Fruit fly (Drosophila melanogaster) whole organism, embryonic: ENCODE measurements around the gene Tlk.
A peak's percentile ranks its signal among the peaks of the same experiment; 100 is the strongest.

Experiments used
- C15 ChIP-seq: fragments of 200-800 bp; sonication (Bioruptor generic); IDR thresholded peaks from 3 replicates; pipeline ENCODE4 v1.3.6; 2022; ENCODE audit warnings: missing biosample characterization, missing genetic modification characterization
- CG10654 ChIP-seq: fragments of 200-800 bp; sonication (Bioruptor generic); optimal IDR thresholded peaks from 2 replicates; lab custom pipeline; 2016; ENCODE audit warnings: missing biosample characterization, missing genetic modification characterization
- CG12769 ChIP-seq: fragments of 200-800 bp; sonication (Bioruptor generic); optimal IDR thresholded peaks from 2 replicates; lab custom pipeline; 2019; ENCODE audit warnings: missing biosample characterization, mild to moderate bottlenecking, missing genetic modification characterization, moderate library complexity
- CG13775 ChIP-seq: fragments of 200-800 bp; sonication (Bioruptor generic); optimal IDR thresholded peaks from 3 replicates; lab custom pipeline; 2017; ENCODE audit warnings: missing biosample characterization, mild to moderate bottlenecking, missing genetic modification characterization
- CG18764 ChIP-seq: fragments of 200-800 bp; sonication (Bioruptor generic); optimal IDR thresholded peaks from 3 replicates; lab custom pipeline; 2016; ENCODE audit warnings: missing biosample characterization, missing genetic modification characterization
- CG2875 ChIP-seq: fragments of 200-800 bp; sonication (Bioruptor generic); optimal IDR thresholded peaks from 2 replicates; lab custom pipeline; 2017; ENCODE audit warnings: missing biosample characterization, mild to moderate bottlenecking, missing genetic modification characterization, missing genetic modification reagents
- CG4424 ChIP-seq: fragments of 200-800 bp; sonication (Bioruptor generic); optimal IDR thresholded peaks from 3 replicates; lab custom pipeline; 2016; ENCODE audit warnings: missing biosample characterization, missing genetic modification characterization
- CG4730 ChIP-seq: fragments of 200-800 bp; sonication (Bioruptor generic); IDR thresholded peaks from 2 replicates; pipeline ENCODE4 v1.3.6; 2022; ENCODE audit warnings: missing biosample characterization, missing genetic modification characterization
- CG5180 ChIP-seq: fragments of 200-800 bp; sonication (Bioruptor generic); optimal IDR thresholded peaks from 3 replicates; lab custom pipeline; 2017; ENCODE audit warnings: missing biosample characterization, missing genetic modification characterization, mild to moderate bottlenecking, moderate library complexity, missing genetic modification reagents
- CG7987 ChIP-seq: fragments of 200-800 bp; sonication (Bioruptor generic); optimal IDR thresholded peaks from 2 replicates; lab custom pipeline; 2018; ENCODE audit warnings: missing biosample characterization, mild to moderate bottlenecking, missing genetic modification characterization, moderate library complexity
- CG8478 ChIP-seq: fragments of >200 bp; optimal IDR thresholded peaks from 2 replicates; lab custom pipeline; 2018
- CrebB ChIP-seq: fragments of 200-800 bp; sonication (Bioruptor generic); optimal IDR thresholded peaks from 3 replicates; lab custom pipeline; 2018; ENCODE audit warnings: missing biosample characterization, mild to moderate bottlenecking, missing genetic modification characterization
- Dll ChIP-seq: fragments of 200-800 bp; sonication (Bioruptor generic); IDR thresholded peaks from 4 replicates; pipeline ENCODE4 v1.3.6; 2022; ENCODE audit warnings: missing biosample characterization, missing genetic modification characterization; ENCODE audit not compliant: partially characterized antibody
- E2f2 ChIP-seq: fragments of 200-800 bp; sonication (Bioruptor generic); IDR thresholded peaks from 2 replicates; pipeline ENCODE4 v1.3.6; 2022; ENCODE audit warnings: missing biosample characterization, missing genetic modification characterization
- Fer3 ChIP-seq: fragments of 200-800 bp; sonication (Bioruptor generic); optimal IDR thresholded peaks from 2 replicates; lab custom pipeline; 2018; ENCODE audit warnings: missing biosample characterization, mild to moderate bottlenecking, missing genetic modification characterization, moderate library complexity
- HHEX ChIP-seq: fragments of 200-800 bp; sonication (Bioruptor generic); optimal IDR thresholded peaks from 3 replicates; lab custom pipeline; 2017; ENCODE audit warnings: missing biosample characterization, mild to moderate bottlenecking, missing genetic modification characterization, missing genetic modification reagents
- HmgD ChIP-seq: fragments of 200-800 bp; sonication (Bioruptor generic); optimal IDR thresholded peaks from 3 replicates; lab custom pipeline; 2016; ENCODE audit warnings: missing biosample characterization, missing genetic modification characterization
- HmgZ ChIP-seq: fragments of 200-800 bp; sonication (Bioruptor generic); optimal IDR thresholded peaks from 2 replicates; lab custom pipeline; 2018; ENCODE audit warnings: missing biosample characterization, mild to moderate bottlenecking, missing genetic modification characterization
- Hr3 ChIP-seq: fragments of 200-800 bp; sonication (Bioruptor generic); optimal IDR thresholded peaks from 3 replicates; lab custom pipeline; 2016; ENCODE audit warnings: missing biosample characterization, missing genetic modification characterization
- Hr39 ChIP-seq: fragments of >200 bp; optimal IDR thresholded peaks from 2 replicates; lab custom pipeline; 2017
- Hr78 ChIP-seq, 2 experiments: fragments of 200-800 bp in 1 of 2; fragments of >200 bp in 1 of 2; sonication (Bioruptor generic) in 1 of 2; optimal IDR thresholded peaks; 2 replicates each; lab custom pipeline; 2017 to 2019; ENCODE audit warnings: missing biosample characterization in 2 of 2, missing genetic modification characterization in 2 of 2, mild to moderate bottlenecking in 1 of 2, moderate library complexity in 1 of 2
- Hsf ChIP-seq: fragments of 200-800 bp; sonication (Bioruptor generic); optimal IDR thresholded peaks from 3 replicates; lab custom pipeline; 2016; ENCODE audit warnings: missing biosample characterization, missing genetic modification characterization
- Nf-YA ChIP-seq: fragments of 200-800 bp; sonication (Bioruptor generic); IDR thresholded peaks from 2 replicates; pipeline ENCODE4 v1.3.6; 2022; ENCODE audit warnings: missing biosample characterization, missing genetic modification characterization
- NfI ChIP-seq: fragments of 200-800 bp; sonication (Bioruptor generic); optimal IDR thresholded peaks from 3 replicates; lab custom pipeline; 2018; ENCODE audit warnings: missing biosample characterization, mild to moderate bottlenecking, missing genetic modification characterization, moderate library complexity
- Oaz ChIP-seq: fragments of 200-800 bp; sonication (Bioruptor generic); IDR thresholded peaks from 2 replicates; pipeline ENCODE4 v1.3.6; 2022; ENCODE audit warnings: missing biosample characterization, missing genetic modification characterization
- Sry-β ChIP-seq: fragments of 200-800 bp; sonication (Bioruptor generic); optimal IDR thresholded peaks from 2 replicates; lab custom pipeline; 2018; ENCODE audit warnings: missing biosample characterization, mild to moderate bottlenecking, missing genetic modification characterization, moderate library complexity
- Sry-δ ChIP-seq: fragments of 200-800 bp; sonication (Bioruptor generic); optimal IDR thresholded peaks from 2 replicates; lab custom pipeline; 2016; ENCODE audit warnings: missing biosample characterization, missing genetic modification characterization
- cad ChIP-seq: fragments of >200 bp; optimal IDR thresholded peaks from 2 replicates; lab custom pipeline; 2017; ENCODE audit warnings: missing biosample characterization, missing genetic modification characterization
- cato ChIP-seq: fragments of 200-800 bp; sonication (Bioruptor generic); optimal IDR thresholded peaks from 2 replicates; lab custom pipeline; 2016; ENCODE audit warnings: missing biosample characterization, missing genetic modification characterization, borderline replicate concordance
- cg ChIP-seq: fragments of 200-800 bp; sonication (Bioruptor generic); optimal IDR thresholded peaks from 3 replicates; lab custom pipeline; 2019; ENCODE audit warnings: missing biosample characterization, mild to moderate bottlenecking, missing genetic modification characterization, moderate library complexity
- crol ChIP-seq: fragments of 200-800 bp; sonication (Bioruptor generic); IDR thresholded peaks from 2 replicates; pipeline ENCODE4 v1.3.6; 2022; ENCODE audit warnings: missing biosample characterization, missing genetic modification characterization
- dati ChIP-seq: fragments of 200-800 bp; sonication (Bioruptor generic); IDR thresholded peaks from 2 replicates; pipeline ENCODE4 v1.3.6; 2022; ENCODE audit warnings: missing biosample characterization, missing genetic modification characterization
- dimm ChIP-seq: fragments of 200-800 bp; sonication (Bioruptor generic); IDR thresholded peaks from 2 replicates; pipeline ENCODE4 v1.3.6; 2022; ENCODE audit warnings: missing biosample characterization, missing genetic modification characterization
- ewg ChIP-seq: fragments of 200-800 bp; sonication (Bioruptor generic); optimal IDR thresholded peaks from 3 replicates; lab custom pipeline; 2017; ENCODE audit warnings: mild to moderate bottlenecking, missing biosample characterization, missing genetic modification reagents, missing genetic modification characterization
- eyg ChIP-seq: fragments of 200-800 bp; sonication (Bioruptor generic); optimal IDR thresholded peaks from 3 replicates; lab custom pipeline; 2016; ENCODE audit warnings: missing biosample characterization, missing genetic modification characterization
- fd96Cb ChIP-seq: fragments of 200-800 bp; sonication (Bioruptor generic); optimal IDR thresholded peaks from 2 replicates; lab custom pipeline; 2018; ENCODE audit warnings: missing biosample characterization, mild to moderate bottlenecking, missing genetic modification characterization, moderate library complexity
- fru ChIP-seq: fragments of >200 bp; optimal IDR thresholded peaks from 2 replicates; lab custom pipeline; 2017
- fu2 ChIP-seq: fragments of 200-800 bp; sonication (Bioruptor generic); optimal IDR thresholded peaks from 2 replicates; lab custom pipeline; 2016; ENCODE audit warnings: missing biosample characterization, missing genetic modification characterization
- gcm2 ChIP-seq: fragments of 200-800 bp; sonication (Bioruptor generic); optimal IDR thresholded peaks from 2 replicates; lab custom pipeline; 2016; ENCODE audit warnings: missing biosample characterization, missing genetic modification characterization
- grau ChIP-seq: fragments of 200-800 bp; optimal IDR thresholded peaks from 3 replicates; lab custom pipeline; 2019; ENCODE audit warnings: missing biosample characterization, mild to moderate bottlenecking, missing genetic modification characterization, moderate library complexity
- ham ChIP-seq: fragments of 200-800 bp; sonication (Bioruptor generic); IDR thresholded peaks from 2 replicates; pipeline ENCODE4 v1.3.6; 2022; ENCODE audit warnings: missing biosample characterization, missing genetic modification characterization
- her ChIP-seq: fragments of 200-800 bp; sonication (Bioruptor generic); optimal IDR thresholded peaks from 2 replicates; lab custom pipeline; 2016; ENCODE audit warnings: missing biosample characterization, missing genetic modification characterization
- inv ChIP-seq: fragments of 200-800 bp; sonication (Bioruptor generic); IDR thresholded peaks from 2 replicates; pipeline ENCODE4 v1.3.6; 2022; ENCODE audit warnings: missing biosample characterization, missing genetic modification characterization; ENCODE audit not compliant: partially characterized antibody
- kni ChIP-seq: fragments of 200-800 bp; sonication (Bioruptor generic); optimal IDR thresholded peaks from 3 replicates; lab custom pipeline; 2017; ENCODE audit warnings: mild to moderate bottlenecking, missing biosample characterization, missing genetic modification reagents, missing genetic modification characterization
- lov ChIP-seq, 2 experiments: fragments of 200-800 bp in 1 of 2; fragments of >200 bp in 1 of 2; sonication (Bioruptor generic) in 1 of 2; IDR thresholded peaks in 1 of 2; optimal IDR thresholded peaks in 1 of 2; 2 replicates in 1 of 2; 3 replicates in 1 of 2; pipeline versions ENCODE4 v1.3.6 to Lab custom; 2017 to 2022; ENCODE audit warnings: missing biosample characterization in 1 of 2, missing genetic modification characterization in 1 of 2
- p53 ChIP-seq: fragments of 200-800 bp; sonication (Bioruptor generic); optimal IDR thresholded peaks from 2 replicates; lab custom pipeline; 2016; ENCODE audit warnings: missing biosample characterization, missing genetic modification characterization
- pzg ChIP-seq: fragments of 200-800 bp; sonication (Bioruptor generic); optimal IDR thresholded peaks from 3 replicates; lab custom pipeline; 2018; ENCODE audit warnings: missing biosample characterization, mild to moderate bottlenecking, missing genetic modification characterization, moderate library complexity
- repo ChIP-seq: fragments of 200-800 bp; sonication (Bioruptor generic); optimal IDR thresholded peaks from 2 replicates; lab custom pipeline; 2016; ENCODE audit warnings: missing biosample characterization, missing genetic modification characterization
- schlank ChIP-seq: fragments of 200-800 bp; sonication (Bioruptor generic); optimal IDR thresholded peaks from 2 replicates; lab custom pipeline; 2018; ENCODE audit warnings: missing biosample characterization, mild to moderate bottlenecking, missing genetic modification characterization
- scrt ChIP-seq: fragments of 200-800 bp; sonication (Bioruptor generic); optimal IDR thresholded peaks from 2 replicates; lab custom pipeline; 2018; ENCODE audit warnings: missing biosample characterization, mild to moderate bottlenecking, missing genetic modification characterization, moderate library complexity
- stc ChIP-seq: fragments of 200-800 bp; sonication (Bioruptor generic); IDR thresholded peaks from 2 replicates; pipeline ENCODE4 v1.3.6; 2022; ENCODE audit warnings: missing biosample characterization, missing genetic modification characterization
- wdn ChIP-seq: fragments of 200-800 bp; sonication (Bioruptor generic); IDR thresholded peaks from 2 replicates; pipeline ENCODE4 v1.3.6; 2022; ENCODE audit warnings: missing biosample characterization, missing genetic modification characterization
- zfh2 ChIP-seq: fragments of 200-800 bp; sonication (Bioruptor generic); optimal IDR thresholded peaks from 2 replicates; lab custom pipeline; 2016; ENCODE audit warnings: missing biosample characterization, missing genetic modification characterization

The Tlk gene

dm6 chrX:3722209-3722608 lies 2.4 kb downstream of the Tlk start (continued):
- TF ChIP-seq dimm (no peak), HmgD (GFP tag; lab: Kevin White, UChicago) (no peak), dati (GFP tag; lab: Robert Waterston, UW) (no peak), gcm2 (no peak), cato (GFP tag; lab: Kevin White, UChicago) (no peak), cg (GFP tag; lab: Kevin White, UChicago) (no peak), grau (peak; percentile 0), crol (GFP tag; lab: Robert Waterston, UW) (no peak), cad (GFP tag; lab: Kevin White, UChicago) (no peak), schlank (tag; lab: Kevin White, UChicago) (no peak), fru (no peak), NfI (GFP tag; lab: Kevin White, UChicago) (no peak), CrebB (no peak), lov (optimal IDR thresholded peaks at IDR 0.05; lab: Kevin White, UChicago) (no peak), lov (GFP tag; IDR thresholded peaks at IDR 0.05; lab: Robert Waterston, UW) (no peak), kni (GFP tag; lab: Kevin White, UChicago) (no peak), ewg (GFP tag; lab: Kevin White, UChicago) (no peak), CG5180 (GFP tag; lab: Kevin White, UChicago) (no peak), CG18764 (no peak), CG4424 (no peak), scrt (no peak), CG4730 (GFP tag; lab: Robert Waterston, UW) (no peak), Hr78 (GFP tag; optimal IDR thresholded peaks at IDR 0.05; lab: Kevin White, UChicago) (no peak), HHEX (GFP tag; lab: Kevin White, UChicago) (no peak), her (no peak), Nf-YA (no peak), p53 (GFP tag; lab: Kevin White, UChicago) (no peak), Hr39 (no peak), Hsf (GFP tag; lab: Kevin White, UChicago) (no peak), Fer3 (no peak), fu2 (no peak), CG8478 (lab: Kevin White, UChicago) (no peak), Oaz (GFP tag; lab: Robert Waterston, UW) (no peak), zfh2 (GFP tag; lab: Kevin White, UChicago) (no peak), stc (GFP tag; lab: Robert Waterston, UW) (peak; percentile 47; the same call in 1 of the 2 replicates), CG7987 (GFP tag; lab: Kevin White, UChicago) (no peak), CG13775 (GFP tag; lab: Kevin White, UChicago) (no peak), wdn (GFP tag; lab: Robert Waterston, UW) (no peak), Dll (GFP tag; lab: Robert Waterston, UW) (no peak), HmgZ (tag; lab: Kevin White, UChicago) (no peak), ham (GFP tag; lab: Robert Waterston, UW) (no peak), Sry-β (GFP tag; lab: Kevin White, UChicago) (no peak), pzg (GFP tag; lab: Kevin White, UChicago) (no peak), eyg (no peak), repo (no peak), E2f2 (GFP tag; lab: Robert Waterston, UW) (no peak), CG2875 (GFP tag; lab: Kevin White, UChicago) (no peak), CG12769 (tag; lab: Kevin White, UChicago) (no peak), Sry-δ (GFP tag; lab: Kevin White, UChicago) (no peak), inv (GFP tag; lab: Robert Waterston, UW) (no peak), C15 (GFP tag; lab: Robert Waterston, UW) (no peak), fd96Cb (tag; lab: Kevin White, UChicago) (peak; percentile 18), CG10654 (GFP tag; lab: Kevin White, UChicago) (no peak), Hr3 (peak; percentile 1)
